Fruit fly (Drosophila melanogaster) whole organism, pupa: ENCODE results near the gene Jon99Ci.
"Not testable (repeated sequence)": the region's sequence is repeated elsewhere in the genome, so short reads cannot be mapped to it uniquely, and the experiment has no call there.

Experiments
- CG10348 ChIP-seq: fragments of 200-800 bp; sonication (Bioruptor generic); IDR thresholded peaks from 2 replicates; pipeline ENCODE4 v1.3.6; 2022; ENCODE audit warnings: missing biosample characterization, missing genetic modification characterization
- CG12605 ChIP-seq: fragments of 200-800 bp; sonication (Bioruptor generic); IDR thresholded peaks from 2 replicates; pipeline ENCODE4 v1.3.6; 2022; ENCODE audit warnings: missing biosample characterization, missing genetic modification characterization
- CG13204 ChIP-seq: fragments of 200-800 bp; sonication (Bioruptor generic); optimal IDR thresholded peaks from 2 replicates; lab custom pipeline; 2018; ENCODE audit warnings: missing biosample characterization, mild to moderate bottlenecking, missing genetic modification characterization, moderate library complexity
- CG14655 ChIP-seq: fragments of 200-800 bp; sonication (Bioruptor generic); optimal IDR thresholded peaks from 3 replicates; lab custom pipeline; 2017; ENCODE audit warnings: mild to moderate bottlenecking, missing biosample characterization, missing genetic modification reagents, missing genetic modification characterization
- CG15710 ChIP-seq: fragments of 200-800 bp; sonication (Bioruptor generic); optimal IDR thresholded peaks from 2 replicates; lab custom pipeline; 2018; ENCODE audit warnings: missing biosample characterization, mild to moderate bottlenecking, missing genetic modification characterization, moderate library complexity
- CG17806 ChIP-seq: fragments of 200-800 bp; sonication (Bioruptor generic); optimal IDR thresholded peaks from 2 replicates; lab custom pipeline; 2018; ENCODE audit warnings: missing biosample characterization, mild to moderate bottlenecking, missing genetic modification characterization, moderate library complexity
- CG34367 ChIP-seq: fragments of 200-800 bp; sonication (Bioruptor generic); optimal IDR thresholded peaks from 2 replicates; lab custom pipeline; 2018; ENCODE audit warnings: missing biosample characterization, mild to moderate bottlenecking, missing genetic modification characterization
- CG4496 ChIP-seq: fragments of 200-800 bp; sonication (Bioruptor generic); IDR thresholded peaks from 3 replicates; pipeline ENCODE4 v1.3.6; 2022; ENCODE audit warnings: missing biosample characterization, missing genetic modification characterization
- CG8159 ChIP-seq: fragments of 200-800 bp; sonication (Bioruptor generic); optimal IDR thresholded peaks from 3 replicates; lab custom pipeline; 2018; ENCODE audit warnings: missing biosample characterization, mild to moderate bottlenecking, missing genetic modification characterization, moderate library complexity
- CG8301 ChIP-seq: fragments of 200-800 bp; sonication (Bioruptor generic); optimal IDR thresholded peaks from 2 replicates; lab custom pipeline; 2018; ENCODE audit warnings: missing biosample characterization, mild to moderate bottlenecking, missing genetic modification characterization
- CG9948 ChIP-seq: fragments of 200-800 bp; sonication (Bioruptor generic); optimal IDR thresholded peaks from 2 replicates; lab custom pipeline; 2018; ENCODE audit warnings: missing biosample characterization, mild to moderate bottlenecking, missing genetic modification characterization, moderate library complexity
- D1 ChIP-seq: fragments of 200-800 bp; sonication (Bioruptor generic); optimal IDR thresholded peaks from 2 replicates; lab custom pipeline; 2018; ENCODE audit warnings: missing biosample characterization, mild to moderate bottlenecking, missing genetic modification characterization, moderate library complexity
- EcR ChIP-seq: fragments of 200-800 bp; sonication (Bioruptor generic); optimal IDR thresholded peaks from 3 replicates; lab custom pipeline; 2019; ENCODE audit warnings: missing biosample characterization, missing genetic modification characterization, mild to moderate bottlenecking, moderate library complexity, missing genetic modification reagents
- Ets98B ChIP-seq: fragments of 200-800 bp; sonication (Bioruptor generic); IDR thresholded peaks from 2 replicates; pipeline ENCODE4 v1.3.6; 2022; ENCODE audit warnings: missing biosample characterization, missing genetic modification characterization
- Pif1A ChIP-seq: fragments of 200-800 bp; sonication (Bioruptor generic); optimal IDR thresholded peaks from 3 replicates; lab custom pipeline; 2016; ENCODE audit warnings: missing biosample characterization, missing genetic modification characterization
- Pif1B ChIP-seq: fragments of 200-800 bp; sonication (Bioruptor generic); optimal IDR thresholded peaks from 3 replicates; lab custom pipeline; 2016; ENCODE audit warnings: missing biosample characterization, missing genetic modification characterization
- Snoo ChIP-seq: fragments of 200-800 bp; sonication (Bioruptor generic); optimal IDR thresholded peaks from 3 replicates; lab custom pipeline; 2017; ENCODE audit warnings: missing biosample characterization, mild to moderate bottlenecking, missing genetic modification characterization, inconsistent platforms
- fd96Ca ChIP-seq: fragments of 200-800 bp; sonication (Bioruptor generic); IDR thresholded peaks from 3 replicates; pipeline ENCODE4 v1.3.6; 2022; ENCODE audit warnings: missing biosample characterization, missing genetic modification characterization
- gl ChIP-seq: fragments of 200-800 bp; sonication (Bioruptor generic); optimal IDR thresholded peaks from 2 replicates; lab custom pipeline; 2018; ENCODE audit warnings: missing biosample characterization, mild to moderate bottlenecking, missing genetic modification characterization
- rn ChIP-seq: fragments of 200-800 bp; sonication (Bioruptor generic); IDR thresholded peaks from 2 replicates; pipeline ENCODE4 v1.3.6; 2022; ENCODE audit warnings: missing biosample characterization, missing genetic modification characterization

Jon99Ci gene

dm6 chr3R:29926955-29927354, 966 bp upstream of the Jon99Ci start, which contains the start of gene CG15522:
Gene CG15522, plus strand, starts transcription at chr3R:29927255.
- no peak for TF ChIP-seq CG8159
- no peak for TF ChIP-seq CG8301 (tag; lab: Kevin White, UChicago)
- no peak for TF ChIP-seq Pif1B (GFP tag; lab: Kevin White, UChicago)
- TF ChIP-seq Ets98B (GFP tag; lab: Robert Waterston, UW), result no peak
- no peak for TF ChIP-seq fd96Ca
- TF ChIP-seq CG12605 (GFP tag; lab: Robert Waterston, UW), result no peak
- TF ChIP-seq CG4496 (GFP tag; lab: Robert Waterston, UW), result no peak

dm6 chr3R:29924515-29924914, 1.5 kb downstream of the Jon99Ci start, which contains the start of gene Jon99Cii:
Gene Jon99Cii, minus strand, starts transcription at chr3R:29924615.
- not testable (repeated sequence) for TF ChIP-seq CG17806, gl, CG34367 (tag; lab: Kevin White, UChicago)
- TF ChIP-seq, all 21 proteins: peak for 0; not testable (repeated sequence) for 21

dm6 chr3R:29921916-29922315, 4.1 kb downstream of the Jon99Ci start, which contains the start of gene Jon99Ciii:
Gene Jon99Ciii, plus strand, starts transcription at chr3R:29922216.
- TF ChIP-seq Snoo (tag; lab: Kevin White, UChicago); Pif1A (GFP tag; lab: Kevin White, UChicago); CG10348 (GFP tag; lab: Robert Waterston, UW): not testable (repeated sequence)
- TF ChIP-seq, all 21 proteins: peak for 0; not testable (repeated sequence) for 21

- TF ChIP-seq CG12605 (GFP tag; lab: Robert Waterston, UW) (no peak), CG13204 (GFP tag; lab: Kevin White, UChicago) (no peak), Pif1A (GFP tag; lab: Kevin White, UChicago) (no peak), EcR (GFP tag; lab: Kevin White, UChicago) (no peak), CG15710 (tag; lab: Kevin White, UChicago) (no peak), gl (tag; lab: Kevin White, UChicago) (no peak), CG34367 (tag; lab: Kevin White, UChicago) (no peak), rn (no peak), CG4496 (GFP tag; lab: Robert Waterston, UW) (no peak), CG8301 (tag; lab: Kevin White, UChicago) (no peak), CG10348 (GFP tag; lab: Robert Waterston, UW) (no peak), CG8159 (no peak), fd96Ca (no peak), Snoo (tag; lab: Kevin White, UChicago) (no peak), Pif1B (GFP tag; lab: Kevin White, UChicago) (no peak), Ets98B (GFP tag; lab: Robert Waterston, UW) (no peak), D1 (tag; lab: Kevin White, UChicago) (no peak), CG9948 (no peak), CG14655 (no peak), CG17806 (tag; lab: Kevin White, UChicago) (no peak)
Observed at dm6 chr3R:29920189-29920588, 5.8 kb downstream of the Jon99Ci start, which contains the start of gene trp. Gene trp, minus strand, starts transcription at chr3R:29920289.

- no peak for TF ChIP-seq CG14655
- TF ChIP-seq rn, result no peak
- TF ChIP-seq CG15710 (tag; lab: Kevin White, UChicago), result no peak
- TF ChIP-seq CG8159, result no peak
- TF ChIP-seq CG34367 (tag; lab: Kevin White, UChicago), result no peak
- no peak for TF ChIP-seq Pif1B (GFP tag; lab: Kevin White, UChicago)
- no peak for TF ChIP-seq Pif1A (GFP tag; lab: Kevin White, UChicago)
Observed at dm6 chr3R:29914246-29914645, 11.7 kb downstream of the Jon99Ci start, which contains the start of gene Capa. Gene Capa, minus strand, starts transcription at chr3R:29914346.

- TF ChIP-seq CG4496 (GFP tag; lab: Robert Waterston, UW) (no peak; the same call in 2 of the 3 replicates), CG9948 (no peak), CG13204 (GFP tag; lab: Kevin White, UChicago) (no peak), gl (tag; lab: Kevin White, UChicago) (no peak), Pif1A (GFP tag; lab: Kevin White, UChicago) (no peak), CG17806 (tag; lab: Kevin White, UChicago) (no peak)
Observed at dm6 chr3R:29907601-29908175, 18.3 kb downstream of the Jon99Ci start, which contains the start of gene CG31036. Gene CG31036, plus strand, starts transcription at chr3R:29908107.

- TF ChIP-seq CG34367 (tag; lab: Kevin White, UChicago), result no peak
- TF ChIP-seq Ets98B (GFP tag; lab: Robert Waterston, UW), result no peak
Observed at dm6 chr3R:29905164-29905563, 20.8 kb downstream of the Jon99Ci start, which contains the start of gene CG15515. Gene CG15515, plus strand, starts transcription at chr3R:29905464.
